Worm (Caenorhabditis elegans) whole organism, L2 larva: ENCODE data around the gene der-2.

Source experiments
- ama-1 ChIP-seq: fragments of 150-350 bp; optimal IDR thresholded peaks from 2 replicates; lab custom pipeline; 2018; ENCODE audit warnings: inconsistent platforms
- blmp-1 ChIP-seq: sonication (generic microtip); optimal IDR thresholded peaks from 2 replicates; lab custom pipeline; 2017; ENCODE audit warnings: missing genetic modification characterization, mild to moderate bottlenecking, missing compliant biosample characterization, antibody characterized with exemption, moderate library complexity; ENCODE audit not compliant: insufficient read depth
- mbf-1 ChIP-seq: sonication (generic microtip); optimal IDR thresholded peaks from 2 replicates; lab custom pipeline; 2017; ENCODE audit warnings: missing biosample characterization, missing genetic modification characterization
- mdl-1 ChIP-seq, 2 experiments: fragments of 150-350 bp in 1 of 2; sonication (generic microtip) in 1 of 2; optimal IDR thresholded peaks; 2 replicates each; lab custom pipeline; 2017; ENCODE audit warnings: missing biosample characterization in 2 of 2, missing genetic modification characterization in 2 of 2
- nhr-237 ChIP-seq: fragments of 150-350 bp; optimal IDR thresholded peaks from 2 replicates; lab custom pipeline; 2014; ENCODE audit warnings: missing biosample characterization, missing genetic modification characterization
- nhr-77 ChIP-seq: fragments of 150-350 bp; optimal IDR thresholded peaks from 2 replicates; lab custom pipeline; 2014; ENCODE audit warnings: missing biosample characterization, missing genetic modification characterization
- peb-1 ChIP-seq: fragments of 150-350 bp; optimal IDR thresholded peaks from 2 replicates; lab custom pipeline; 2014; ENCODE audit warnings: missing biosample characterization, missing genetic modification characterization
- sem-4 ChIP-seq: fragments of 150-350 bp; optimal IDR thresholded peaks from 2 replicates; lab custom pipeline; 2014; ENCODE audit warnings: missing biosample characterization, missing genetic modification reagents, missing genetic modification characterization
- snpc-4 ChIP-seq: fragments of 150-350 bp; optimal IDR thresholded peaks from 2 replicates; lab custom pipeline; 2014; ENCODE audit warnings: missing biosample characterization, missing genetic modification characterization
- unc-62 ChIP-seq: fragments of 150-350 bp; optimal IDR thresholded peaks from 2 replicates; lab custom pipeline; 2014; ENCODE audit warnings: missing biosample characterization, missing genetic modification reagents, missing genetic modification characterization
- zag-1 ChIP-seq: fragments of 150-350 bp; optimal IDR thresholded peaks from 2 replicates; lab custom pipeline; 2014; ENCODE audit warnings: missing biosample characterization, missing genetic modification characterization

- TF ChIP-seq unc-62 (GFP tag; lab: Kevin White, UChicago) (no peak), zag-1 (tag; lab: Kevin White, UChicago) (no peak), blmp-1 (tag; lab: Kevin White, UChicago) (no peak), sem-4 (tag; lab: Kevin White, UChicago) (no peak), mbf-1 (tag; lab: Kevin White, UChicago) (no peak), peb-1 (no peak), nhr-237 (tag; lab: Kevin White, UChicago) (no peak), nhr-77 (tag; lab: Kevin White, UChicago) (no peak), mdl-1 (tag; optimal IDR thresholded peaks at IDR 0.05; lab: Kevin White, UChicago) (no peak), snpc-4 (no peak), ama-1 (lab: Kevin White, UChicago) (no peak)
These were observed 41.1 kb downstream of the der-2 start, which contains the start of gene epg-4 for ce11 chrIII:7181822-7182221.
